Fruit fly (Drosophila melanogaster): ENCODE data around the gene gdrd.
A peak's percentile ranks its signal among the peaks of the same experiment; 100 is the strongest.

The gdrd gene

dm6 chr3L:14647210-14647869, 43.8 kb upstream of the gdrd start:
- TF ChIP-seq vri (GFP tag; optimal IDR thresholded peaks at IDR 0.05), result peak; percentile 64
- TF ChIP-seq dsx (GFP tag; optimal IDR thresholded peaks at IDR 0.05; ENCODE audit: poor library complexity, severe bottlenecking), result peak; percentile 78
- TF ChIP-seq lz (GFP tag; optimal IDR thresholded peaks at IDR 0.05), result peak; percentile 60
- peak; percentile 83 for TF ChIP-seq CG15336 (GFP tag; IDR thresholded peaks at IDR 0.05)
- TF ChIP-seq CG9139 (GFP tag; optimal IDR thresholded peaks at IDR 0.05), result peak; percentile 41
- TF ChIP-seq CG8319 (GFP tag; optimal IDR thresholded peaks at IDR 0.05), result no peak
- peak; percentile 79 for TF ChIP-seq achi (GFP tag; optimal IDR thresholded peaks at IDR 0.05)
- TF ChIP-seq Blimp-1 (GFP tag; optimal IDR thresholded peaks at IDR 0.05), result peak; percentile 47
- peak; percentile 64 for TF ChIP-seq Gug (GFP tag; IDR thresholded peaks at IDR 0.05)
- peak; percentile 9 for TF ChIP-seq CG11762 (GFP tag; optimal IDR thresholded peaks at IDR 0.05; ENCODE audit: insufficient read depth)
- TF ChIP-seq topi (GFP tag; optimal IDR thresholded peaks at IDR 0.05), result peak; percentile 71
- peak; percentile 23 for TF ChIP-seq CG6276 (GFP tag; optimal IDR thresholded peaks at IDR 0.05)
- TF ChIP-seq CG11294 (GFP tag; IDR thresholded peaks at IDR 0.05), result no peak
- peak; percentile 48 for TF ChIP-seq Sox14 (GFP tag; optimal IDR thresholded peaks at IDR 0.05)
- TF ChIP-seq Lpt (GFP tag; optimal IDR thresholded peaks at IDR 0.05), result peak; percentile 57
- TF ChIP-seq Smox (GFP tag; optimal IDR thresholded peaks at IDR 0.05), result peak; percentile 67
- peak; percentile 57 for TF ChIP-seq CG1621 (tag; optimal IDR thresholded peaks at IDR 0.05)
- TF ChIP-seq CG3919 (GFP tag; optimal IDR thresholded peaks at IDR 0.05), result peak; percentile 73
- TF ChIP-seq Hr4 (GFP tag; optimal IDR thresholded peaks at IDR 0.05), result peak; percentile 43
- no peak for TF ChIP-seq fkh (GFP tag; optimal IDR thresholded peaks at IDR 0.05)
- TF ChIP-seq CG6808 (GFP tag; optimal IDR thresholded peaks at IDR 0.05), result peak; percentile 62
- TF ChIP-seq CG8632 (GFP tag; optimal IDR thresholded peaks at IDR 0.05), result peak; percentile 49
- peak; percentile 53 for TF ChIP-seq cyc (GFP tag; optimal IDR thresholded peaks at IDR 0.05)
- TF ChIP-seq CG32006 (GFP tag; optimal IDR thresholded peaks at IDR 0.05), result peak; percentile 65
- TF ChIP-seq spab (GFP tag; optimal IDR thresholded peaks at IDR 0.05), result peak; percentile 42
- TF ChIP-seq Sox15 (GFP tag; optimal IDR thresholded peaks at IDR 0.05), result peak; percentile 5
- TF ChIP-seq CG6792 (GFP tag; optimal IDR thresholded peaks at IDR 0.05), result peak; percentile 75
- TF ChIP-seq eg (GFP tag; IDR thresholded peaks at IDR 0.05), result peak; percentile 57; the same call in 2 of the 3 replicates
- peak; percentile 43 for TF ChIP-seq CG16779 (tag; optimal IDR thresholded peaks at IDR 0.05)
- TF ChIP-seq pdm3 (GFP tag; optimal IDR thresholded peaks at IDR 0.05), result peak; percentile 49
- peak; percentile 67 for TF ChIP-seq acj6 (GFP tag; optimal IDR thresholded peaks at IDR 0.05)
- TF ChIP-seq CG11902 (GFP tag; optimal IDR thresholded peaks at IDR 0.05), result peak; percentile 23
- peak; percentile 94 for TF ChIP-seq Eip78C (GFP tag)
- peak; percentile 23 for TF ChIP-seq Ets21C (GFP tag; optimal IDR thresholded peaks at IDR 0.05)
- peak; percentile 77 for TF ChIP-seq ss (GFP tag; optimal IDR thresholded peaks at IDR 0.05)
- no peak for TF ChIP-seq dac (GFP tag; optimal IDR thresholded peaks at IDR 0.05)
- TF ChIP-seq CG6163 (GFP tag; IDR thresholded peaks at IDR 0.05), result peak; percentile 83
- no peak for TF ChIP-seq CG6854 (GFP tag; optimal IDR thresholded peaks at IDR 0.05)
- peak; percentile 60 for TF ChIP-seq net (GFP tag; optimal IDR thresholded peaks at IDR 0.05)
- peak; percentile 57 for TF ChIP-seq CG34406 (GFP tag; optimal IDR thresholded peaks at IDR 0.05)
- TF ChIP-seq CG4318 (GFP tag; optimal IDR thresholded peaks at IDR 0.05), result peak; percentile 43
- peak; percentile 86 for TF ChIP-seq Ets96B (tag; optimal IDR thresholded peaks at IDR 0.05)
- peak; percentile 83 for TF ChIP-seq CG10631 (GFP tag; optimal IDR thresholded peaks at IDR 0.05)
- peak; percentile 71 for TF ChIP-seq Met (GFP tag; optimal IDR thresholded peaks at IDR 0.05)
- TF ChIP-seq esn (GFP tag; optimal IDR thresholded peaks at IDR 0.05), result peak; percentile 77
- TF ChIP-seq Eip93F (GFP tag; optimal IDR thresholded peaks at IDR 0.05), result peak; percentile 48
- TF ChIP-seq fd85E (GFP tag; optimal IDR thresholded peaks at IDR 0.05), result no peak
- peak; percentile 38 for TF ChIP-seq Hr39 (GFP tag; optimal IDR thresholded peaks at IDR 0.05)
- peak; percentile 36 for TF ChIP-seq CG7368 (GFP tag; optimal IDR thresholded peaks at IDR 0.05)
- peak; percentile 90 for TF ChIP-seq CG3032 (tag; optimal IDR thresholded peaks at IDR 0.05)
- TF ChIP-seq CG10669 (GFP tag; optimal IDR thresholded peaks at IDR 0.05), result peak; percentile 76
